Fruit fly (Drosophila melanogaster) Kc167 (cell line): ENCODE data around the gene cic.

Experiments used
- Myc ChIP-seq: fragments of >200 bp; optimal IDR thresholded peaks from 2 replicates; lab custom pipeline; 2017; ENCODE audit warnings: missing external identifiers
- Sin3A ChIP-seq: fragments of >200 bp; optimal IDR thresholded peaks from 2 replicates; lab custom pipeline; 2018; ENCODE audit warnings: missing external identifiers
- h ChIP-seq: fragments of >200 bp; optimal IDR thresholded peaks from 3 replicates; lab custom pipeline; 2018; ENCODE audit warnings: missing external identifiers
- insv ChIP-seq: fragments of >200 bp; optimal IDR thresholded peaks from 3 replicates; lab custom pipeline; 2018; ENCODE audit warnings: missing external identifiers
- psq ChIP-seq: fragments of >200 bp; optimal IDR thresholded peaks from 2 replicates; lab custom pipeline; 2017; ENCODE audit warnings: missing external identifiers
- ttk ChIP-seq: sonication (Bioruptor generic); optimal IDR thresholded peaks from 2 replicates; lab custom pipeline; 2017; ENCODE audit warnings: missing external identifiers

Gene cic

dm6 chr3R:20338673-20339072, 86.1 kb downstream of the cic start, which contains the start of gene Ir92a:
Gene Ir92a, plus strand, starts transcription at chr3R:20338973.
- TF ChIP-seq Sin3A (lab: Kevin White, UChicago) (no peak), Myc (lab: Kevin White, UChicago) (no peak), h (no peak), psq (no peak), insv (no peak), ttk (lab: Kevin White, UChicago) (no peak)

DNA sequence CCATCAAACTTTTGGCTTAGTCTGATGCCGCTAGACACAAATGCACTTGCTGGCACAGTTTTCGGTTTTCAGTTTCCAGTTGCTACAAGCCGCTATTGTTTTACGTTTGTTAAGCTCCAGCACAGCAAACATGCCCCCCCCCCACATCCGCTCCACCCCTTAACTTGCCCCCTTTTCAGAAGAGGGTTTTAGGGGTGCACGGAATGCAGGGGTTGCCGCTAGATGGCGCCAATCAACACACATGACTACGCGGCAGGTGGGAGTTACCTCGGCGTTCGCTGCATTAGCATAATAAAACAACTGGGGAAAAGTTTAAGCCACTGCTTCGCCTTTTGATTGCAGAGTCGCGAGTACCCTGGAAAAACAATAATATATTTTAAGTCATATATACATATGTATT, 94.3 kb downstream of the cic start:
- TF ChIP-seq Sin3A (lab: Kevin White, UChicago), result no peak
- TF ChIP-seq insv, result no peak
- no peak for TF ChIP-seq Myc (lab: Kevin White, UChicago)
- TF ChIP-seq h, result no peak
- no peak for TF ChIP-seq psq
- no peak for TF ChIP-seq ttk (lab: Kevin White, UChicago)

DNA sequence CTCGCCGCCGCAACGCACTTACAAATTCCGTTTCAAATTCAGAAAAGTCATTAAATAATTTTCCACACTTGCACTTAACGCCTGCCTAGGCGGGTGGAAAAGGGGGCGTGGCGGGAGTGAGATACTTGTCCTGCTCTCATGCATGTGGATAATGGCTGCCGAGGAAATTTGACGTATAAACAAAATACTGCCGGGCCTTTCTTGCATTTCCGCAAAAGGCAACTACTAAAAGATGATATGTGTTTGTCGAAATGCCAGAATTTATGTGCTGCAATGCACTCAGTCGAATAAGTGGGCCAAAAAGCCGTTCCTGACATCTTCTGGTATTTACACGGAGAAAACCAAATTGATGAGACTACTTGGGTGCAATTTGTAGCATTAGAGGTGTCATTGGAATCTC, 97.7 kb downstream of the cic start:
- TF ChIP-seq insv (no peak), Myc (lab: Kevin White, UChicago) (no peak), psq (no peak)
